Fruit fly (Drosophila melanogaster) whole organism: Measurements from ENCODE around the gene CG46270.

Experiments
- CG8478 ChIP-seq: fragments of >200 bp; optimal IDR thresholded peaks from 2 replicates; lab custom pipeline; 2018; ENCODE audit warnings: inconsistent platforms
- Dll ChIP-seq: fragments of >200 bp; optimal IDR thresholded peaks from 2 replicates; lab custom pipeline; 2017
- EcR ChIP-seq, 2 experiments: fragments of >200 bp; optimal IDR thresholded peaks; 2 replicates each; lab custom pipeline; 2017; ENCODE audit warnings: missing biosample characterization in 2 of 2, missing genetic modification characterization in 2 of 2, missing genetic modification reagents in 2 of 2
- pan ChIP-seq: fragments of >200 bp; optimal IDR thresholded peaks from 2 replicates; lab custom pipeline; 2017
- psq ChIP-seq: fragments of >200 bp; optimal IDR thresholded peaks from 2 replicates; lab custom pipeline; 2017
- usp ChIP-seq: fragments of >200 bp; optimal IDR thresholded peaks from 2 replicates; lab custom pipeline; 2017; ENCODE audit warnings: missing biosample characterization, missing genetic modification characterization, mixed read lengths

The CG46270 gene

dm6 chr3R:10428324-10428723 is at the start of gene CG46270:
CG46270 (minus strand) TSS chr3R:10428424.
- TF ChIP-seq EcR (GFP tag; optimal IDR thresholded peaks at IDR 0.05; lab: Kevin White, UChicago) (no peak), pan (lab: Kevin White, UChicago) (no peak), psq (no peak), Dll (lab: Kevin White, UChicago) (no peak), CG8478 (lab: Kevin White, UChicago) (no peak), usp (GFP tag; lab: Kevin White, UChicago) (no peak)

- no peak for TF ChIP-seq usp (GFP tag; lab: Kevin White, UChicago)
- no peak for TF ChIP-seq psq
- no peak for TF ChIP-seq CG8478 (lab: Kevin White, UChicago)
- no peak for TF ChIP-seq pan (lab: Kevin White, UChicago)
- TF ChIP-seq Dll (lab: Kevin White, UChicago): no peak
- TF ChIP-seq EcR (GFP tag; optimal IDR thresholded peaks at IDR 0.05; lab: Kevin White, UChicago): no peak
Measured at dm6 chr3R:10475949-10476348, 47.7 kb upstream of the CG46270 start.

- no peak for TF ChIP-seq pan (lab: Kevin White, UChicago)
- no peak for TF ChIP-seq Dll (lab: Kevin White, UChicago)
- no peak for TF ChIP-seq EcR (GFP tag; optimal IDR thresholded peaks at IDR 0.05; lab: Kevin White, UChicago)
- no peak for TF ChIP-seq CG8478 (lab: Kevin White, UChicago)
- no peak for TF ChIP-seq psq
- no peak for TF ChIP-seq usp (GFP tag; lab: Kevin White, UChicago)
Measured at dm6 chr3R:10471753-10472152, 43.5 kb upstream of the CG46270 start.

dm6 chr3R:10468207-10468606 is 40.0 kb upstream of the CG46270 start:
- TF ChIP-seq Dll (lab: Kevin White, UChicago): no peak
- no peak for TF ChIP-seq pan (lab: Kevin White, UChicago)
- TF ChIP-seq usp (GFP tag; lab: Kevin White, UChicago): no peak
- TF ChIP-seq EcR (GFP tag; optimal IDR thresholded peaks at IDR 0.05; lab: Kevin White, UChicago): no peak
- no peak for TF ChIP-seq psq
- TF ChIP-seq CG8478 (lab: Kevin White, UChicago): no peak

dm6 chr3R:10466299-10466698 is 38.1 kb upstream of the CG46270 start:
- no peak for TF ChIP-seq EcR (GFP tag; optimal IDR thresholded peaks at IDR 0.05; lab: Kevin White, UChicago)
- TF ChIP-seq pan (lab: Kevin White, UChicago): no peak
- no peak for TF ChIP-seq Dll (lab: Kevin White, UChicago)
- no peak for TF ChIP-seq usp (GFP tag; lab: Kevin White, UChicago)
- no peak for TF ChIP-seq CG8478 (lab: Kevin White, UChicago)
- no peak for TF ChIP-seq psq

dm6 chr3R:10463548-10463947 is 35.3 kb upstream of the CG46270 start:
- no peak for TF ChIP-seq pan (lab: Kevin White, UChicago)
- TF ChIP-seq EcR (GFP tag; optimal IDR thresholded peaks at IDR 0.05; lab: Kevin White, UChicago): no peak
- TF ChIP-seq Dll (lab: Kevin White, UChicago): no peak
- no peak for TF ChIP-seq psq
- TF ChIP-seq CG8478 (lab: Kevin White, UChicago): no peak
- TF ChIP-seq usp (GFP tag; lab: Kevin White, UChicago): no peak

dm6 chr3R:10454909-10455308 is 26.7 kb upstream of the CG46270 start:
- TF ChIP-seq EcR (GFP tag; optimal IDR thresholded peaks at IDR 0.05; lab: Kevin White, UChicago) (no peak), usp (GFP tag; lab: Kevin White, UChicago) (no peak), pan (lab: Kevin White, UChicago) (no peak), CG8478 (lab: Kevin White, UChicago) (no peak), psq (no peak), Dll (lab: Kevin White, UChicago) (no peak)

dm6 chr3R:10448957-10449356 is 20.7 kb upstream of the CG46270 start:
- TF ChIP-seq CG8478 (lab: Kevin White, UChicago) (no peak), Dll (lab: Kevin White, UChicago) (no peak), EcR (GFP tag; optimal IDR thresholded peaks at IDR 0.05; lab: Kevin White, UChicago) (no peak), usp (GFP tag; lab: Kevin White, UChicago) (no peak), psq (no peak), pan (lab: Kevin White, UChicago) (no peak)

- TF ChIP-seq pan (lab: Kevin White, UChicago): no peak
- no peak for TF ChIP-seq Dll (lab: Kevin White, UChicago)
- no peak for TF ChIP-seq usp (GFP tag; lab: Kevin White, UChicago)
- TF ChIP-seq CG8478 (lab: Kevin White, UChicago): no peak
- no peak for TF ChIP-seq EcR (GFP tag; optimal IDR thresholded peaks at IDR 0.05; lab: Kevin White, UChicago)
- no peak for TF ChIP-seq psq
Measured at dm6 chr3R:10436989-10437388, 8.8 kb upstream of the CG46270 start.

dm6 chr3R:10434489-10434888 is 6.3 kb upstream of the CG46270 start, which contains the start of gene Cyp12e1:
Cyp12e1 (plus strand) TSS chr3R:10434789.
- no peak for TF ChIP-seq Dll (lab: Kevin White, UChicago)
- no peak for TF ChIP-seq psq
- TF ChIP-seq CG8478 (lab: Kevin White, UChicago): no peak
- TF ChIP-seq pan (lab: Kevin White, UChicago): no peak
- TF ChIP-seq usp (GFP tag; lab: Kevin White, UChicago): no peak
- no peak for TF ChIP-seq EcR (GFP tag; optimal IDR thresholded peaks at IDR 0.05; lab: Kevin White, UChicago)

dm6 chr3R:10433408-10433980 is 5.3 kb upstream of the CG46270 start:
- TF ChIP-seq CG8478 (lab: Kevin White, UChicago): no peak
- no peak for TF ChIP-seq EcR (GFP tag; optimal IDR thresholded peaks at IDR 0.05; lab: Kevin White, UChicago)
- no peak for TF ChIP-seq Dll (lab: Kevin White, UChicago)
- no peak for TF ChIP-seq pan (lab: Kevin White, UChicago)
- no peak for TF ChIP-seq psq
- TF ChIP-seq usp (GFP tag; lab: Kevin White, UChicago): no peak

- TF ChIP-seq CG8478 (lab: Kevin White, UChicago): no peak
- no peak for TF ChIP-seq pan (lab: Kevin White, UChicago)
- TF ChIP-seq Dll (lab: Kevin White, UChicago): no peak
- no peak for TF ChIP-seq EcR (GFP tag; optimal IDR thresholded peaks at IDR 0.05; lab: Kevin White, UChicago)
- TF ChIP-seq psq: no peak
- TF ChIP-seq usp (GFP tag; lab: Kevin White, UChicago): no peak
Measured at dm6 chr3R:10431089-10431488, 2.9 kb upstream of the CG46270 start.
